Worm (Caenorhabditis elegans): Measurements from ENCODE around the gene fbxb-90.

ce11 chrII:3753598-3753997 lies 5.0 kb upstream of the fbxb-90 start, which contains the start of gene rcd-1:
- TF ChIP-seq ztf-29 (GFP tag; IDR thresholded peaks at IDR 0.05) (no peak), klf-2 (GFP tag; conservative IDR thresholded peaks at IDR 0.05) (no peak)
